Fruit fly (Drosophila melanogaster): ENCODE data around the gene CG11583.

Gene CG11583

DNA sequence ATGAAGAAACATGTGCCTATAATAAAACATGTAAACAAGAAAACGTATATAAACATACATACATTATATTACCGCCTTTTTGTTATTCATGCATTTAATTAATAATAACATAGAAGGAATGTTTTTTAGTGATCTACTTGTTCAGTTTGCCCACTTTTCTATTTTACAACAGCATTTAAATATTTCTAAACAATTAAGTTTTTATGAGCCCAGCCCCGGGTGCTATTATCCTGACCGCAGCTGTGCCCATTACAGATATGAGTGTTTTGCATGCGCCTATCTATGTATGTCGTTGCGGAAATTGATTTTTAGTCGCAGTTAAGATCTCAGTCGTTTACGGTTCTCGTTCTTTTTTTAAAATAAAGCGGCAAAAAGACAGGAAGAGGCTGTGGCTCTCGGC, 17.7 kb downstream of the CG11583 start:
- TF ChIP-seq psq (optimal IDR thresholded peaks at IDR 0.05) (no peak), ttk (optimal IDR thresholded peaks at IDR 0.05) (no peak), Myc (optimal IDR thresholded peaks at IDR 0.05) (no peak), insv (optimal IDR thresholded peaks at IDR 0.05) (no peak), h (optimal IDR thresholded peaks at IDR 0.05) (no peak), Sin3A (optimal IDR thresholded peaks at IDR 0.05) (no peak)

DNA sequence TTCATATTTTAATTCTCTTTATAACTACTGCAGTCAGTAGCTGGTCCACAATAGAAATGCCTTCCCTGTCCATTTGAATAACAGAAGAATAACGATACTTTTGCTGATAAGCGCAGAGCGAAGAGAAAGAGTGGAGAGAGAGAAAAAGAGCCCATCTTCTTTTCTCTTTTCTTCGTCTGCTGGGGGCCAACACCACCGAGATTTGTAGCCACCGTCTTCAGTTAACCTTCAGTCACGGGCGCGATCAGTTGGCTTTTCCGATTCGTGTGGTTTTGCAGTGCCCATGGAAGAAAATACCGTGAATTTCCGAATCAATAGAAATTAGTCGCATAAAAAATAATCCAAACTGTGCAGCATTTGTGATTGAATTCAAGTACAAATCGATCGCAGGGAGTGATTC, 19.1 kb downstream of the CG11583 start, which contains the start of gene CG1273:
CG1273 (plus strand) TSS at position 218 of the 400 bp plus-strand sequence.
- TF ChIP-seq Sin3A (optimal IDR thresholded peaks at IDR 0.05), result no peak

DNA sequence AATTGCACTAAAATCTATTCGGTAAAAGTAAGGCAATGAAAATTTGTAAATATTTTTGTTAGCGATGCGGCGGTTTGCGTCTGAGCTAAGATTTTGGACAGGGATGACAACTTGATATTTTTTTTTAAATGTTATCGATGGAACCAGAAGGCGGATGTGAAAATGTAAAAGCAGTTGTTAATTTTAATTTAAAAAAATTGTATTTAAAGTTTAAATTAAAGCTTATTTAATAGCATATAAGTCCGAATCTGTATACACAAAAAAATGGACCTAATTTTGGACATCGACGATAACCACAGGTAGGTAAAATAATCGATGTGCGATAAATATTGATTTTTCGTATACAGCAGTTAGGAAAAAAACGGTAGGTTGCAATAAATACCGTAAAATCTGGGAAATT, 20.2 kb downstream of the CG11583 start, which contains the start of the genes CG11586 and VhaM9.7-a:
CG11586 (minus strand) TSS at position 87 of the 400 bp plus-strand sequence.
VhaM9.7-a (plus strand) TSS at position 322 of the 400 bp plus-strand sequence.
- no peak for TF ChIP-seq h (optimal IDR thresholded peaks at IDR 0.05)
- TF ChIP-seq Sin3A (optimal IDR thresholded peaks at IDR 0.05), result no peak
- no peak for TF ChIP-seq psq (optimal IDR thresholded peaks at IDR 0.05)
- no peak for TF ChIP-seq Myc (optimal IDR thresholded peaks at IDR 0.05)
- no peak for TF ChIP-seq insv (optimal IDR thresholded peaks at IDR 0.05)
- TF ChIP-seq ttk (optimal IDR thresholded peaks at IDR 0.05), result no peak

dm6 chr3L:4261177-4261576, 21.4 kb downstream of the CG11583 start:
- TF ChIP-seq h (optimal IDR thresholded peaks at IDR 0.05) (no peak), ttk (optimal IDR thresholded peaks at IDR 0.05) (no peak), insv (optimal IDR thresholded peaks at IDR 0.05) (no peak), psq (optimal IDR thresholded peaks at IDR 0.05) (no peak), Myc (optimal IDR thresholded peaks at IDR 0.05) (no peak), Sin3A (optimal IDR thresholded peaks at IDR 0.05) (no peak)

DNA sequence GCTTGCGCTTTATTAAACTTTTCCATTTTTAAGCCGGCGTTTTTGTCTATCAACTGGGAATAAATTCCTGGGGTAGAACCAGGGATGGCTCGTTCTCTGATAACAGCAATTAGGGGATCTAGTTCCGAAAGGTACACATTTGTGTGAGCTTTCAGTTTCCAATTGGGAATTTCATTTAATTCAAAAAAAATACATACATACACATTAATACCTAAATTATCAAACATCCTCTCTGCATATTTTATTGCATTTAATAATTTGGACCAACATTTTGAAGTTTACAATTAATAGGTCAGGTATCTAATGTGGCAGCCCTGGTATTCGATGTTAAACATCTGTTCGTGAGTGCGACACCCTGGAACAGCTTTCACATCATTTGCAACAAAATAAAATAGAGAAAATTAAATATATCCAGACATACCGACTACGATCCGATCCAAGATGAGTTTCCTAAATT, 23.5 kb downstream of the CG11583 start, which contains the start of the genes CG15011 and CG1309:
CG15011 (minus strand) TSS at position 51 of the 457 bp plus-strand sequence.
CG1309 (plus strand) TSS at position 329 of the 457 bp plus-strand sequence.
- TF ChIP-seq psq (optimal IDR thresholded peaks at IDR 0.05) (no peak), ttk (optimal IDR thresholded peaks at IDR 0.05) (no peak), insv (optimal IDR thresholded peaks at IDR 0.05) (no peak), h (optimal IDR thresholded peaks at IDR 0.05) (no peak), Sin3A (optimal IDR thresholded peaks at IDR 0.05) (no peak), Myc (optimal IDR thresholded peaks at IDR 0.05) (no peak)

dm6 chr3L:4254301-4254834, 28.2 kb downstream of the CG11583 start, which contains the start of the genes ago and CG1265:
Gene ago (minus strand): TSS chr3L:4254306.
Gene CG1265 (plus strand): TSS chr3L:4254776.
- TF ChIP-seq Sin3A (optimal IDR thresholded peaks at IDR 0.05), result peak; percentile 30
- TF ChIP-seq insv (optimal IDR thresholded peaks at IDR 0.05), result no peak

DNA sequence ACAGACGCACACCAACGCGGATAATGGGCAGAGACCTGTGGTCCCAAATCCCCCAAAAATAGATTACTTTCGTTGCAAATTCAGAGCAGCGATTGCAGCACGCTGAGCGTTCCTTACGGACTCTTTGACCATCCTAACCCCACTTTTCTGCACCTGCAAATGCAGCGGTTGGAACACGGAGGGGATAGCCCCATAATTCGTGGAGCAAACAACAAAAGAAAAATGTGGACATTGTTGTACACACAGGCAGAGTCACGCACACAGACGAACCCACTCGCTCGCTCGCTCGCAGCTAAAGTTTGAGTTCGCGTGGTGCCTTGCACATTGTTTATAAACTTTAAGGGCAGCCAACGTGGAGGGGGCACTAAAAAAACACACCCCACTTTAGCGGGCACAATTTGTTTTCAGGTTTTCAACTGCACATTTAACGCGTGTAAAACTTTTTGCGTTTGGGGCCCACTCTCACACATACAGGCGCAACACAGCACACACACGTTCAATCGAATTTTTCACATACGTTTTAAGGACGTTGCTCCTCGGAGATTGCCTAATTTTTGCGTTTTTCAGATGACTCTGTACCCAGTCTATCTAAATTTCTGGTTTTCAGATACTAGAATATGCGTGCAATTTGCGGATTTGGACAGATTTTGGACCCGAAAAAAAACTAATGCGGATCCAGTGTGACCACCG, 28.9 kb downstream of the CG11583 start:
- TF ChIP-seq Myc (optimal IDR thresholded peaks at IDR 0.05), result no peak
- TF ChIP-seq psq (optimal IDR thresholded peaks at IDR 0.05), result no peak
- TF ChIP-seq ttk (optimal IDR thresholded peaks at IDR 0.05), result no peak
- no peak for TF ChIP-seq insv (optimal IDR thresholded peaks at IDR 0.05)
- no peak for TF ChIP-seq Sin3A (optimal IDR thresholded peaks at IDR 0.05)
- no peak for TF ChIP-seq h (optimal IDR thresholded peaks at IDR 0.05)

DNA sequence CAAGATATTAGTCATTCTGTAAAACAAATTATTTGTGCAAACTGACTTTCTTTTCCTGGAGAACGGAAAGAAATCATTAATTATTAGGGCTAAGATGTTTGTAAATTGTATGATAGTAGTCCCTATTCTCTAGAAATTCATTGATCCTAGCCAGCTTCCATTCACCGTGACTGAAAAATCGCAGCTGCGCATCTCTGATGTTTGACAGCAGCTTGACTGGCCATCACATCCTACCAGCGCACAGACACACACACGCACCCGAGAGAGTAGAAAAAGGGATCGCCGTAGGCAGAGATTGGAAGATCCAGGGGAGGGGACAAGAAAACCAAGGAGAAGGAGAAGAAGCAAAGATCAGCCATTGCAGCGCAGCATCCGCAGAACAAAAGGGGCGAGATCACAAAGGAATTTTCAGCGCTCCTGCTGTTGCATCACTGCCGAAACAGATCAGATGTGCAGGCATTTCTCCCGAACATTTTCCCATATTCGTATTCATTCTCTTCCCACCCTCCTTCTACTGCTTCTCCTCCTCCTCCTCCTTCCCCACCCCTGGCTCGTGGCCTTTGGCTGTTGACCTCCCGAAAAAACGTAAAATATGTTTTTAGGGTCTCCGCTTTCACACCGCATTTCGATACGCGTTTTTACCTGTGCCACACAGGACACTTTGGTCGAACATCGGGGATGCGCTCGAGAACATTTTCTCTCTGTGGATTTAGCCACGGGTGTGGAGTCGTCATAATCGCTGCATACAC, 29.6 kb downstream of the CG11583 start:
- TF ChIP-seq psq (optimal IDR thresholded peaks at IDR 0.05) (no peak), h (optimal IDR thresholded peaks at IDR 0.05) (no peak), insv (optimal IDR thresholded peaks at IDR 0.05) (no peak)

dm6 chr3L:4252121-4252861, 30.3 kb downstream of the CG11583 start:
- TF ChIP-seq insv (optimal IDR thresholded peaks at IDR 0.05) (no peak), Sin3A (optimal IDR thresholded peaks at IDR 0.05) (no peak), psq (optimal IDR thresholded peaks at IDR 0.05) (no peak), ttk (optimal IDR thresholded peaks at IDR 0.05) (no peak), h (optimal IDR thresholded peaks at IDR 0.05) (no peak), Myc (optimal IDR thresholded peaks at IDR 0.05) (no peak)

DNA sequence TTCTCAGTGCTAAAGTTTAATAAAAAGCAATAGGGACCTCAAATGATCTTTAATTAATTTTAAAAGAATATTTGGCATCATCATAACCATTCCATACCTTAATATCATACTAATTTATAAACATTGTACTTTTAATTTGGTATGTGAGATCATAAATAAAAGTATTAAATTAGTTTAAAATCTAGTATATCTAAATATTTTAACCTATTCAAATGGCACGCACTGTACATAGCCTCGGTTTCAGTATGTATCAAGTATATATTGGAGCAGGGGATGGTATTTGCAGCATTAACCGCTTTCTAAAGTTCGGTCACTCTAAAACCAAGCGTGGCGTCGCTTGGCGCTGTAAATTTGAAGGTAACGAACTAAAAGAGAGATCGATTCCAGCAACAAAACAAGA, 40.2 kb downstream of the CG11583 start, which contains the start of gene pav:
pav (plus strand) TSS at position 307 of the 400 bp plus-strand sequence.
- TF ChIP-seq h (optimal IDR thresholded peaks at IDR 0.05), result no peak
- TF ChIP-seq ttk (optimal IDR thresholded peaks at IDR 0.05), result no peak
- no peak for TF ChIP-seq Myc (optimal IDR thresholded peaks at IDR 0.05)
- no peak for TF ChIP-seq psq (optimal IDR thresholded peaks at IDR 0.05)
- no peak for TF ChIP-seq insv (optimal IDR thresholded peaks at IDR 0.05)
- TF ChIP-seq Sin3A (optimal IDR thresholded peaks at IDR 0.05), result no peak

- no peak for TF ChIP-seq psq (optimal IDR thresholded peaks at IDR 0.05)
- TF ChIP-seq Sin3A (optimal IDR thresholded peaks at IDR 0.05), result no peak
- no peak for TF ChIP-seq Myc (optimal IDR thresholded peaks at IDR 0.05)
- no peak for TF ChIP-seq h (optimal IDR thresholded peaks at IDR 0.05)
- TF ChIP-seq insv (optimal IDR thresholded peaks at IDR 0.05), result no peak
- TF ChIP-seq ttk (optimal IDR thresholded peaks at IDR 0.05), result no peak
Measured at dm6 chr3L:4239442-4240322, 42.9 kb downstream of the CG11583 start, which contains the start of gene Sqor. Gene Sqor (plus strand): TSS chr3L:4240173.

Measured in Kc167 (cell line).